Worm (Caenorhabditis elegans): ENCODE data around the gene Y7A5A.5.

Y7A5A.5 gene

ce11 chrX:15740526-15740925, 46.1 kb downstream of the Y7A5A.5 start, which contains the start of gene srg-64:
TSS of gene srg-64 (minus strand) at chrX:15740626.
- no peak for TF ChIP-seq Y55F3AM.14 (GFP tag; optimal IDR thresholded peaks at IDR 0.05)
- no peak for TF ChIP-seq R02D3.7 (tag; optimal IDR thresholded peaks at IDR 0.05)
- no peak for TF ChIP-seq nhr-6 (tag; optimal IDR thresholded peaks at IDR 0.05)
- no peak for TF ChIP-seq C34F6.9 (tag; optimal IDR thresholded peaks at IDR 0.05)
- no peak for TF ChIP-seq mbf-1 (tag; optimal IDR thresholded peaks at IDR 0.05)
- TF ChIP-seq nhr-21 (tag; optimal IDR thresholded peaks at IDR 0.05): no peak
- TF ChIP-seq nhr-11 (tag; optimal IDR thresholded peaks at IDR 0.05): no peak
- no peak for TF ChIP-seq ztf-1 (GFP tag; conservative IDR thresholded peaks at IDR 0.05)
- no peak for TF ChIP-seq egl-27 (tag; optimal IDR thresholded peaks at IDR 0.05)
- TF ChIP-seq ztf-11 (tag; optimal IDR thresholded peaks at IDR 0.05): no peak
- TF ChIP-seq nhr-25 (tag; optimal IDR thresholded peaks at IDR 0.05): no peak
- no peak for TF ChIP-seq nhr-12 (tag; optimal IDR thresholded peaks at IDR 0.05)

All from whole organism, L2 larva.